Worm (Caenorhabditis elegans) whole organism, L1 larva: ENCODE measurements around the gene atg-18.

ENCODE experiments used
- efl-1 ChIP-seq, 4 experiments: fragments of 150-350 bp; optimal IDR thresholded peaks in 3 of 4; peaks in 1 of 4; 1 replicate in 1 of 4; 2 replicates in 3 of 4; lab custom pipeline; 2014; ENCODE audit warnings: missing biosample characterization in 2 of 4, missing genetic modification characterization in 2 of 4, missing genetic modification reagents in 2 of 4
- efl-3 ChIP-seq: fragments of 200-800 bp; sonication (Bioruptor generic); optimal IDR thresholded peaks from 2 replicates; lab custom pipeline; 2018; ENCODE audit warnings: mild to moderate bottlenecking, missing genetic modification characterization, missing compliant biosample characterization
- fkh-8 ChIP-seq: sonication (generic microtip); optimal IDR thresholded peaks from 2 replicates; lab custom pipeline; 2016; ENCODE audit warnings: mild to moderate bottlenecking, missing genetic modification characterization, missing compliant biosample characterization
- lin-13 ChIP-seq: fragments of 150-350 bp; optimal IDR thresholded peaks from 2 replicates; lab custom pipeline; 2014; ENCODE audit warnings: missing biosample characterization, missing genetic modification reagents, missing genetic modification characterization
- lin-39 ChIP-seq: fragments of 150-350 bp; optimal IDR thresholded peaks from 2 replicates; lab custom pipeline; 2014; ENCODE audit warnings: missing biosample characterization, missing genetic modification reagents, missing genetic modification characterization
- lsy-2 ChIP-seq, 2 experiments: fragments of 150-350 bp; optimal IDR thresholded peaks; 2 replicates each; lab custom pipeline; 2014; ENCODE audit warnings: missing biosample characterization in 2 of 2, missing genetic modification characterization in 2 of 2
- pqm-1 ChIP-seq: sonication (generic microtip); optimal IDR thresholded peaks from 3 replicates; lab custom pipeline; 2017; ENCODE audit warnings: missing biosample characterization, missing genetic modification characterization
- skn-1 ChIP-seq: fragments of 150-350 bp; optimal IDR thresholded peaks from 2 replicates; lab custom pipeline; 2014; ENCODE audit warnings: missing biosample characterization, missing genetic modification characterization
- unc-30 ChIP-seq: sonication (generic microtip); optimal IDR thresholded peaks from 2 replicates; lab custom pipeline; 2017; ENCODE audit warnings: missing biosample characterization, missing genetic modification characterization
- ztf-11 ChIP-seq, 2 experiments: sonication (generic microtip); optimal IDR thresholded peaks; 2 replicates each; lab custom pipeline; 2016 to 2017; ENCODE audit warnings: missing genetic modification characterization in 2 of 2, missing biosample characterization in 1 of 2, missing compliant biosample characterization in 1 of 2

DNA sequence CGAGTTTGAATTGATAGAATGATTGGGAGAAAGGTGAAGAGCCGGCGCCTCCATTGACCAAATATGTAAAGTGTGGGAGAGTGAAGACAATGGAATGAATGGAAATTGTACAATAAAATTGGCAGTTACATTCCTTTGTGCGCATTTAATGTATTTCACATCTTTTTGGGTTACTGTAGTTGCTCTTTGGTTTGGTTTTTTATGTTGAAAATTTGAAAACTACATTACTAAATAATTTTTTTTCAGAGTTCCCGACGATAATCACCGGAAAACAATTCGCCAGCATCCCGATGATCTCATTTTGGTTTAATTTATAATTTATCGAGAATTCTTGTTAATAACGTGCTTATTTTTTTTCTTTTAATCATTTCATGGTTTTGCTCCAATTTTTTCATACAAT is 50.2 kb downstream of the atg-18 start, which contains the start of gene C10B5.1:
- TF ChIP-seq fkh-8 (tag; lab: Kevin White, UChicago) (no peak), ztf-11 (tag; optimal IDR thresholded peaks at IDR 0.05; lab: Kevin White, UChicago) (no peak), lin-13 (GFP tag; lab: Kevin White, UChicago) (no peak), efl-3 (GFP tag; lab: Kevin White, UChicago) (no peak), skn-1 (no peak), unc-30 (no peak), lsy-2 (tag; optimal IDR thresholded peaks at IDR 0.05; lab: Kevin White, UChicago) (no peak), efl-1 (optimal IDR thresholded peaks at IDR 0.05; lab: Kevin White, UChicago) (no peak), efl-1 (GFP tag; optimal IDR thresholded peaks at IDR 0.05 in 1 of 2; lab: Kevin White, UChicago) (no peak), pqm-1 (no peak), lin-39 (tag; lab: Kevin White, UChicago) (no peak)
